Worm (Caenorhabditis elegans) whole organism, L1 larva: ENCODE measurements around the gene F44G4.6.

Experiments used
- C16A3.4 ChIP-seq: fragments of 150-350 bp; optimal IDR thresholded peaks from 2 replicates; lab custom pipeline; 2014; ENCODE audit warnings: missing biosample characterization, missing genetic modification characterization
- C34B4.2 ChIP-seq: sonication (generic microtip); optimal IDR thresholded peaks from 2 replicates; lab custom pipeline; 2017; ENCODE audit warnings: mild to moderate bottlenecking, missing genetic modification characterization, missing compliant biosample characterization
- F16B12.6 ChIP-seq: fragments of 150-350 bp; optimal IDR thresholded peaks from 2 replicates; lab custom pipeline; 2014; ENCODE audit warnings: missing biosample characterization, missing genetic modification characterization
- ceh-82 ChIP-seq, 3 experiments: fragments of 150-350 bp in 1 of 3; sonication (generic microtip) in 2 of 3; optimal IDR thresholded peaks; 2 replicates each; lab custom pipeline; 2014 to 2017; ENCODE audit warnings: missing biosample characterization in 3 of 3, missing genetic modification characterization in 3 of 3
- ceh-88 ChIP-seq: fragments of 200-800 bp; sonication (Bioruptor generic); IDR thresholded peaks from 2 replicates; pipeline ENCODE4 v1.3.6; 2022; ENCODE audit warnings: missing genetic modification characterization, missing compliant biosample characterization
- ces-1 ChIP-seq: fragments of 150-350 bp; optimal IDR thresholded peaks from 2 replicates; lab custom pipeline; 2014; ENCODE audit warnings: missing biosample characterization, missing genetic modification reagents, missing genetic modification characterization
- dpl-1 ChIP-seq, 3 experiments: fragments of 150-350 bp in 2 of 3; sonication (generic microtip) in 1 of 3; optimal IDR thresholded peaks; 2 replicates each; lab custom pipeline; 2014 to 2017; ENCODE audit warnings: missing biosample characterization in 3 of 3, missing genetic modification characterization in 3 of 3, missing genetic modification reagents in 3 of 3
- dsc-1 ChIP-seq: sonication (generic microtip); optimal IDR thresholded peaks from 2 replicates; lab custom pipeline; 2016; ENCODE audit warnings: mild to moderate bottlenecking, missing genetic modification characterization, missing compliant biosample characterization
- efl-1 ChIP-seq, 4 experiments: fragments of 150-350 bp; optimal IDR thresholded peaks in 3 of 4; peaks in 1 of 4; 1 replicate in 1 of 4; 2 replicates in 3 of 4; lab custom pipeline; 2014; ENCODE audit warnings: missing biosample characterization in 2 of 4, missing genetic modification characterization in 2 of 4, missing genetic modification reagents in 2 of 4
- egl-13 ChIP-seq: sonication (generic microtip); optimal IDR thresholded peaks from 2 replicates; lab custom pipeline; 2016; ENCODE audit warnings: missing genotype, missing genetic modification reagents, missing genetic modification characterization, missing compliant biosample characterization
- elt-2 ChIP-seq: sonication (generic microtip); optimal IDR thresholded peaks from 2 replicates; lab custom pipeline; 2016; ENCODE audit warnings: missing genetic modification characterization, mild to moderate bottlenecking, inconsistent platforms, missing compliant biosample characterization, missing genetic modification reagents
- ets-5 ChIP-seq: fragments of 200-800 bp; sonication (Bioruptor generic); IDR thresholded peaks from 2 replicates; pipeline ENCODE4 v1.3.6; 2022; ENCODE audit warnings: missing genetic modification characterization, missing compliant biosample characterization
- fkh-8 ChIP-seq: sonication (generic microtip); optimal IDR thresholded peaks from 2 replicates; lab custom pipeline; 2016; ENCODE audit warnings: mild to moderate bottlenecking, missing genetic modification characterization, missing compliant biosample characterization
- hpl-2 ChIP-seq: fragments of 150-350 bp; optimal IDR thresholded peaks from 2 replicates; lab custom pipeline; 2014; ENCODE audit warnings: missing biosample characterization, missing genetic modification reagents, missing genetic modification characterization
- irx-1 ChIP-seq: sonication (generic microtip); optimal IDR thresholded peaks from 2 replicates; lab custom pipeline; 2016; ENCODE audit warnings: missing genetic modification characterization, missing compliant biosample characterization
- lin-14 ChIP-seq: fragments of 200-800 bp; sonication (Bioruptor generic); optimal IDR thresholded peaks from 2 replicates; lab custom pipeline; 2018; ENCODE audit warnings: mild to moderate bottlenecking, missing genetic modification characterization, moderate library complexity, missing compliant biosample characterization
- lin-15B ChIP-seq: fragments of 150-350 bp; sonication (generic microtip); optimal IDR thresholded peaks from 3 replicates; lab custom pipeline; 2014; ENCODE audit warnings: missing biosample characterization, missing genetic modification characterization
- lin-35 ChIP-seq, 2 experiments: fragments of 150-350 bp; optimal IDR thresholded peaks; 2 replicates each; lab custom pipeline; 2014; ENCODE audit warnings: missing biosample characterization in 2 of 2, missing genetic modification characterization in 2 of 2, missing genetic modification reagents in 2 of 2
- lsy-2 ChIP-seq, 2 experiments: fragments of 150-350 bp; optimal IDR thresholded peaks; 2 replicates each; lab custom pipeline; 2014; ENCODE audit warnings: missing biosample characterization in 2 of 2, missing genetic modification characterization in 2 of 2
- mep-1 ChIP-seq: fragments of 150-350 bp; optimal IDR thresholded peaks from 2 replicates; lab custom pipeline; 2014; ENCODE audit warnings: missing biosample characterization, missing genetic modification characterization
- nhr-11 ChIP-seq: fragments of 150-350 bp; optimal IDR thresholded peaks from 2 replicates; lab custom pipeline; 2014; ENCODE audit warnings: missing biosample characterization, missing genetic modification characterization
- nhr-12 ChIP-seq: sonication (generic microtip); optimal IDR thresholded peaks from 2 replicates; lab custom pipeline; 2017; ENCODE audit warnings: missing biosample characterization, missing genetic modification characterization
- nhr-47 ChIP-seq: sonication (generic microtip); optimal IDR thresholded peaks from 2 replicates; lab custom pipeline; 2016; ENCODE audit warnings: mild to moderate bottlenecking, missing genetic modification characterization, moderate library complexity, missing compliant biosample characterization
- nhr-71 ChIP-seq: sonication (generic microtip); optimal IDR thresholded peaks from 2 replicates; lab custom pipeline; 2016; ENCODE audit warnings: mild to moderate bottlenecking, missing genetic modification characterization, moderate library complexity, missing compliant biosample characterization
- nhr-85 ChIP-seq: sonication (generic microtip); peaks from one replicate; lab custom pipeline; 2016; ENCODE audit warnings: missing genetic modification characterization, inconsistent platforms, missing compliant biosample characterization
- pag-3 ChIP-seq: sonication (generic microtip); optimal IDR thresholded peaks from 2 replicates; lab custom pipeline; 2017; ENCODE audit warnings: missing genetic modification characterization, mild to moderate bottlenecking, missing compliant biosample characterization, antibody characterized with exemption, borderline replicate concordance; ENCODE audit not compliant: insufficient read depth
- pqm-1 ChIP-seq: sonication (generic microtip); optimal IDR thresholded peaks from 3 replicates; lab custom pipeline; 2017; ENCODE audit warnings: missing biosample characterization, missing genetic modification characterization
- rnt-1 ChIP-seq: sonication (generic microtip); optimal IDR thresholded peaks from 2 replicates; lab custom pipeline; 2016; ENCODE audit warnings: mild to moderate bottlenecking, missing genetic modification characterization, moderate library complexity, missing compliant biosample characterization
- skn-1 ChIP-seq: fragments of 150-350 bp; optimal IDR thresholded peaks from 2 replicates; lab custom pipeline; 2014; ENCODE audit warnings: missing biosample characterization, missing genetic modification characterization
- snpc-4 ChIP-seq: fragments of 150-350 bp; optimal IDR thresholded peaks from 2 replicates; lab custom pipeline; 2014; ENCODE audit warnings: missing biosample characterization, missing genetic modification characterization
- snu-23 ChIP-seq: sonication (generic microtip); optimal IDR thresholded peaks from 2 replicates; lab custom pipeline; 2016; ENCODE audit warnings: missing genetic modification characterization, missing compliant biosample characterization
- sptf-1 ChIP-seq: fragments of 150-350 bp; optimal IDR thresholded peaks from 2 replicates; lab custom pipeline; 2014; ENCODE audit warnings: missing biosample characterization, missing genetic modification characterization
- swsn-7 ChIP-seq: sonication (generic microtip); optimal IDR thresholded peaks from 2 replicates; lab custom pipeline; 2016; ENCODE audit warnings: missing genetic modification characterization, missing compliant biosample characterization
- tbx-2 ChIP-seq: sonication (generic microtip); optimal IDR thresholded peaks from 2 replicates; lab custom pipeline; 2016; ENCODE audit warnings: missing genetic modification characterization, missing compliant biosample characterization
- unc-30 ChIP-seq: sonication (generic microtip); optimal IDR thresholded peaks from 2 replicates; lab custom pipeline; 2017; ENCODE audit warnings: missing biosample characterization, missing genetic modification characterization
- vab-15 ChIP-seq: sonication (generic microtip); optimal IDR thresholded peaks from 2 replicates; lab custom pipeline; 2017; ENCODE audit warnings: missing genotype, mild to moderate bottlenecking, missing genetic modification characterization, missing compliant biosample characterization
- zag-1 ChIP-seq: fragments of 150-350 bp; optimal IDR thresholded peaks from 2 replicates; lab custom pipeline; 2014; ENCODE audit warnings: missing biosample characterization, missing genetic modification characterization
- zip-4 ChIP-seq: fragments of 200-800 bp; sonication (Bioruptor generic); optimal IDR thresholded peaks from 2 replicates; lab custom pipeline; 2018; ENCODE audit warnings: mild to moderate bottlenecking, missing genetic modification characterization, moderate library complexity, missing compliant biosample characterization
- ztf-11 ChIP-seq, 2 experiments: sonication (generic microtip); optimal IDR thresholded peaks; 2 replicates each; lab custom pipeline; 2016 to 2017; ENCODE audit warnings: missing genetic modification characterization in 2 of 2, missing biosample characterization in 1 of 2, missing compliant biosample characterization in 1 of 2

Gene F44G4.6

ce11 chrII:9005067-9005466 is 3.5 kb upstream of the F44G4.6 start, which contains the start of gene F44G4.7:
Gene F44G4.7 (minus strand): TSS chrII:9005167.
- TF ChIP-seq C16A3.4: no peak
- TF ChIP-seq nhr-47 (tag; lab: Kevin White, UChicago): no peak
- no peak for TF ChIP-seq efl-1 (optimal IDR thresholded peaks at IDR 0.05; lab: Kevin White, UChicago)
- no peak for TF ChIP-seq efl-1 (GFP tag; optimal IDR thresholded peaks at IDR 0.05 in 1 of 2; lab: Kevin White, UChicago)
- TF ChIP-seq fkh-8 (tag; lab: Kevin White, UChicago): peak; percentile 7
- no peak for TF ChIP-seq ceh-88 (GFP tag; lab: Robert Waterston, UW)
- no peak for TF ChIP-seq skn-1 (tag; lab: Kevin White, UChicago)
- no peak for TF ChIP-seq elt-2 (tag; lab: Kevin White, UChicago)

ce11 chrII:9000331-9000730 is 1.3 kb downstream of the F44G4.6 start, which contains the start of gene F44G4.5:
Gene F44G4.5 (minus strand): TSS chrII:9000431.
- TF ChIP-seq ceh-82 (tag; optimal IDR thresholded peaks at IDR 0.05; lab: Kevin White, UChicago) (no peak), nhr-12 (no peak), elt-2 (tag; lab: Kevin White, UChicago) (no peak), rnt-1 (tag; lab: Kevin White, UChicago) (no peak), C34B4.2 (tag; lab: Kevin White, UChicago) (no peak), tbx-2 (no peak), pag-3 (tag; lab: Kevin White, UChicago) (no peak), pqm-1 (tag; lab: Kevin White, UChicago) (no peak), unc-30 (tag; lab: Kevin White, UChicago) (no peak), ets-5 (GFP tag; lab: Robert Waterston, UW) (no peak), lin-15B (tag; lab: Kevin White, UChicago) (no peak), nhr-11 (tag; lab: Kevin White, UChicago) (no peak), egl-13 (tag; lab: Kevin White, UChicago) (no peak), zip-4 (GFP tag; lab: Kevin White, UChicago) (no peak), sptf-1 (tag; lab: Kevin White, UChicago) (no peak), lin-35 (GFP tag; optimal IDR thresholded peaks at IDR 0.05; lab: Kevin White, UChicago) (no peak), snpc-4 (tag; lab: Kevin White, UChicago) (no peak), irx-1 (no peak), ceh-88 (GFP tag; lab: Robert Waterston, UW) (no peak)
- TF ChIP-seq, all 84 proteins: peak for 0

- TF ChIP-seq efl-1 (optimal IDR thresholded peaks at IDR 0.05; lab: Kevin White, UChicago) (peak; percentile 31 to 35), efl-1 (GFP tag; optimal IDR thresholded peaks at IDR 0.05 in 1 of 2; lab: Kevin White, UChicago) (peak; percentile 49 to 91), mep-1 (tag; lab: Kevin White, UChicago) (peak; percentile 77), lin-35 (GFP tag; optimal IDR thresholded peaks at IDR 0.05; lab: Kevin White, UChicago) (peak; percentile 14 to 55), lsy-2 (tag; optimal IDR thresholded peaks at IDR 0.05; lab: Kevin White, UChicago) (peak; percentile 73 to 96), dpl-1 (GFP tag; optimal IDR thresholded peaks at IDR 0.05; lab: Kevin White, UChicago) (peak; percentile 24 to 60 (median 26)), vab-15 (tag; lab: Kevin White, UChicago) (peak; percentile 14), zag-1 (no peak), nhr-85 (tag; lab: Kevin White, UChicago) (peak; percentile 8), nhr-47 (tag; lab: Kevin White, UChicago) (peak; percentile 33), ces-1 (GFP tag; lab: Kevin White, UChicago) (peak; percentile 24), lin-14 (GFP tag; lab: Kevin White, UChicago) (peak; percentile 18), F16B12.6 (tag; lab: Kevin White, UChicago) (peak; percentile 84), snu-23 (GFP tag; lab: Kevin White, UChicago) (peak; percentile 15), dsc-1 (tag; lab: Kevin White, UChicago) (no peak), ztf-11 (tag; optimal IDR thresholded peaks at IDR 0.05; lab: Kevin White, UChicago) (no peak), nhr-71 (tag; lab: Kevin White, UChicago) (peak; percentile 14), swsn-7 (tag; lab: Kevin White, UChicago) (peak; percentile 14), hpl-2 (GFP tag; lab: Kevin White, UChicago) (no peak)
- TF ChIP-seq, all 84 proteins: peak for 14
These were observed 4.1 kb downstream of the F44G4.6 start, which contains the start of the genes F44G4.3 and tdp-1 for ce11 chrII:8997479-8997878. Gene F44G4.3 (minus strand): TSS chrII:8997662. Gene tdp-1 (plus strand): TSS chrII:8997825.
